Worm (Caenorhabditis elegans) whole organism, L4 larva: ENCODE data around the gene C52G5.3.
A peak's percentile ranks its signal among the peaks of the same experiment; 100 is the strongest.

Experiments used
- F26F4.8 ChIP-seq: fragments of 200-800 bp; sonication (Bioruptor generic); conservative IDR thresholded peaks from 2 replicates; pipeline ENCODE4 v1.3.6; 2022; ENCODE audit warnings: missing genetic modification characterization, missing compliant biosample characterization
- F37D6.2 ChIP-seq: sonication (generic microtip); optimal IDR thresholded peaks from 2 replicates; lab custom pipeline; 2016; ENCODE audit warnings: mild to moderate bottlenecking, missing genetic modification characterization, missing compliant biosample characterization
- F49E8.2 ChIP-seq: sonication (generic microtip); optimal IDR thresholded peaks from 2 replicates; lab custom pipeline; 2016; ENCODE audit warnings: missing compliant biosample characterization, mild to moderate bottlenecking, missing genetic modification characterization, borderline replicate concordance
- R02D3.7 ChIP-seq: fragments of 150-350 bp; sonication (generic microtip); optimal IDR thresholded peaks from 3 replicates; lab custom pipeline; 2014; ENCODE audit warnings: missing biosample characterization, missing genetic modification characterization
- T20F7.1 ChIP-seq: fragments of 200-800 bp; sonication (Bioruptor generic); optimal IDR thresholded peaks from 2 replicates; lab custom pipeline; 2018; ENCODE audit warnings: mild to moderate bottlenecking, missing genetic modification characterization, missing compliant biosample characterization
- T26A8.4 ChIP-seq: fragments of 200-800 bp; sonication (Bioruptor generic); IDR thresholded peaks from 2 replicates; pipeline ENCODE4 v1.3.6; 2022; ENCODE audit warnings: missing genetic modification characterization, missing compliant biosample characterization
- Y105C5A.15 ChIP-seq: fragments of 200-800 bp; sonication (Bioruptor generic); IDR thresholded peaks from 2 replicates; pipeline ENCODE4 v1.3.6; 2022; ENCODE audit warnings: missing genetic modification characterization, missing compliant biosample characterization
- ZK337.2 ChIP-seq: fragments of 200-800 bp; sonication (Bioruptor generic); IDR thresholded peaks from 2 replicates; pipeline ENCODE4 v1.3.6; 2022; ENCODE audit warnings: missing genetic modification reagents, missing genetic modification characterization, missing compliant biosample characterization
- aha-1 ChIP-seq: fragments of 150-350 bp; peaks from one replicate; lab custom pipeline; 2014; ENCODE audit warnings: missing biosample characterization, missing genetic modification characterization
- arid-1 ChIP-seq: fragments of 200-800 bp; sonication (Bioruptor generic); conservative IDR thresholded peaks from 2 replicates; pipeline ENCODE4 v1.3.6; 2022; ENCODE audit warnings: missing genetic modification reagents, missing genetic modification characterization, missing compliant biosample characterization
- ceh-20 ChIP-seq: fragments of 200-800 bp; sonication (Bioruptor generic); IDR thresholded peaks from 2 replicates; pipeline ENCODE4 v1.3.6; 2022; ENCODE audit warnings: missing genetic modification reagents, missing genetic modification characterization, missing compliant biosample characterization
- ceh-32 ChIP-seq: sonication (generic microtip); optimal IDR thresholded peaks from 2 replicates; lab custom pipeline; 2016; ENCODE audit warnings: mild to moderate bottlenecking, missing genetic modification characterization, missing compliant biosample characterization; ENCODE audit not compliant: poor library complexity
- cey-2 ChIP-seq: sonication (generic microtip); optimal IDR thresholded peaks from 3 replicates; lab custom pipeline; 2017; ENCODE audit warnings: missing genetic modification characterization, mild to moderate bottlenecking, missing compliant biosample characterization, antibody characterized with exemption, borderline replicate concordance; ENCODE audit not compliant: insufficient read depth
- daf-12 ChIP-seq: fragments of 150-350 bp; optimal IDR thresholded peaks from 2 replicates; lab custom pipeline; 2014; ENCODE audit warnings: missing biosample characterization, missing genetic modification reagents, missing genetic modification characterization
- daf-8 ChIP-seq: fragments of 200-800 bp; sonication (Bioruptor generic); IDR thresholded peaks from 2 replicates; pipeline ENCODE4 v1.3.6; 2022; ENCODE audit warnings: missing genetic modification characterization, missing compliant biosample characterization
- dmd-6 ChIP-seq: fragments of 200-800 bp; sonication (Bioruptor generic); IDR thresholded peaks from 2 replicates; pipeline ENCODE4 v1.3.6; 2022; ENCODE audit warnings: missing genetic modification reagents, missing genetic modification characterization, missing compliant biosample characterization
- hlh-11 ChIP-seq: fragments of 200-800 bp; sonication (Bioruptor generic); optimal IDR thresholded peaks from 2 replicates; lab custom pipeline; 2018; ENCODE audit warnings: mild to moderate bottlenecking, missing genetic modification characterization, missing compliant biosample characterization
- hlh-30 ChIP-seq: sonication (generic microtip); optimal IDR thresholded peaks from 2 replicates; lab custom pipeline; 2017; ENCODE audit warnings: antibody characterized with exemption, mild to moderate bottlenecking, missing genetic modification characterization, missing compliant biosample characterization; ENCODE audit not compliant: insufficient read depth
- hmg-1.1 ChIP-seq: fragments of 200-800 bp; sonication (Bioruptor generic); IDR thresholded peaks from 2 replicates; pipeline ENCODE4 v1.3.6; 2022; ENCODE audit warnings: missing genetic modification reagents, missing genetic modification characterization, missing compliant biosample characterization
- lin-13 ChIP-seq: fragments of 150-350 bp; optimal IDR thresholded peaks from 2 replicates; lab custom pipeline; 2014; ENCODE audit warnings: missing biosample characterization, missing genetic modification reagents, missing genetic modification characterization
- lin-15B ChIP-seq: fragments of 150-350 bp; sonication (generic microtip); optimal IDR thresholded peaks from 3 replicates; lab custom pipeline; 2014; ENCODE audit warnings: missing biosample characterization, missing genetic modification characterization
- lin-38 ChIP-seq: fragments of 200-800 bp; sonication (Bioruptor generic); IDR thresholded peaks from 2 replicates; pipeline ENCODE4 v1.3.6; 2022; ENCODE audit warnings: missing genetic modification reagents, missing genetic modification characterization, missing compliant biosample characterization
- lsy-2 ChIP-seq, 2 experiments: fragments of 150-350 bp in 1 of 2; sonication (generic microtip) in 1 of 2; optimal IDR thresholded peaks; 2 replicates each; lab custom pipeline; 2014 to 2017; ENCODE audit warnings: missing biosample characterization in 2 of 2, missing genetic modification characterization in 2 of 2
- mdl-1 ChIP-seq, 2 experiments: fragments of 150-350 bp in 1 of 2; sonication (generic microtip) in 1 of 2; optimal IDR thresholded peaks; 2 replicates each; lab custom pipeline; 2014 to 2017; ENCODE audit warnings: missing biosample characterization in 2 of 2, missing genetic modification characterization in 2 of 2
- mes-2 ChIP-seq: sonication (generic microtip); optimal IDR thresholded peaks from 2 replicates; lab custom pipeline; 2016; ENCODE audit warnings: missing genotype, mild to moderate bottlenecking, missing genetic modification characterization, missing compliant biosample characterization; ENCODE audit not compliant: poor library complexity, severe bottlenecking
- mxl-3 ChIP-seq: fragments of 200-800 bp; sonication (Bioruptor generic); optimal IDR thresholded peaks from 2 replicates; lab custom pipeline; 2018; ENCODE audit warnings: mild to moderate bottlenecking, missing genetic modification characterization, missing compliant biosample characterization
- nhr-25 ChIP-seq: sonication (generic microtip); optimal IDR thresholded peaks from 2 replicates; lab custom pipeline; 2017; ENCODE audit warnings: missing genetic modification characterization, mild to moderate bottlenecking, missing compliant biosample characterization, antibody characterized with exemption, moderate library complexity, borderline replicate concordance; ENCODE audit not compliant: insufficient read depth
- nhr-28 ChIP-seq: fragments of 150-350 bp; optimal IDR thresholded peaks from 2 replicates; lab custom pipeline; 2014; ENCODE audit warnings: missing biosample characterization, missing genetic modification characterization
- nhr-42 ChIP-seq: fragments of 200-800 bp; sonication (Bioruptor generic); IDR thresholded peaks from 2 replicates; pipeline ENCODE4 v1.3.6; 2022; ENCODE audit warnings: missing genetic modification characterization, missing compliant biosample characterization
- nhr-48 ChIP-seq: sonication (generic microtip); optimal IDR thresholded peaks from 2 replicates; lab custom pipeline; 2016; ENCODE audit warnings: mild to moderate bottlenecking, missing genetic modification characterization, missing compliant biosample characterization
- nhr-76 ChIP-seq: fragments of 150-350 bp; optimal IDR thresholded peaks from 2 replicates; lab custom pipeline; 2014; ENCODE audit warnings: missing biosample characterization, missing genetic modification characterization
- pqm-1 ChIP-seq: sonication (generic microtip); optimal IDR thresholded peaks from 2 replicates; lab custom pipeline; 2017; ENCODE audit warnings: missing biosample characterization, missing genetic modification characterization
- spr-3 ChIP-seq: fragments of 200-800 bp; sonication (Bioruptor generic); optimal IDR thresholded peaks from 2 replicates; lab custom pipeline; 2018; ENCODE audit warnings: mild to moderate bottlenecking, missing genetic modification characterization, missing compliant biosample characterization
- unc-62 ChIP-seq, 3 experiments: fragments of 150-350 bp in 1 of 3; sonication (generic microtip); optimal IDR thresholded peaks in 2 of 3; peaks in 1 of 3; 1 replicate in 1 of 3; 2 replicates in 2 of 3; lab custom pipeline; 2014 to 2017; ENCODE audit warnings: missing biosample characterization in 3 of 3, missing genetic modification characterization in 3 of 3, missing genetic modification reagents in 3 of 3, missing genotype in 1 of 3
- zag-1 ChIP-seq: fragments of 150-350 bp; optimal IDR thresholded peaks from 2 replicates; lab custom pipeline; 2014; ENCODE audit warnings: missing biosample characterization, missing genetic modification characterization
- zfp-2 ChIP-seq: sonication (generic microtip); optimal IDR thresholded peaks from 2 replicates; lab custom pipeline; 2016; ENCODE audit warnings: mild to moderate bottlenecking, missing genetic modification characterization, missing compliant biosample characterization
- ztf-11 ChIP-seq: fragments of 150-350 bp; optimal IDR thresholded peaks from 2 replicates; lab custom pipeline; 2014; ENCODE audit warnings: missing biosample characterization, missing genetic modification characterization
- ztf-7 ChIP-seq: fragments of 150-350 bp; optimal IDR thresholded peaks from 2 replicates; lab custom pipeline; 2014; ENCODE audit warnings: missing biosample characterization, missing genetic modification characterization

Gene C52G5.3

DNA sequence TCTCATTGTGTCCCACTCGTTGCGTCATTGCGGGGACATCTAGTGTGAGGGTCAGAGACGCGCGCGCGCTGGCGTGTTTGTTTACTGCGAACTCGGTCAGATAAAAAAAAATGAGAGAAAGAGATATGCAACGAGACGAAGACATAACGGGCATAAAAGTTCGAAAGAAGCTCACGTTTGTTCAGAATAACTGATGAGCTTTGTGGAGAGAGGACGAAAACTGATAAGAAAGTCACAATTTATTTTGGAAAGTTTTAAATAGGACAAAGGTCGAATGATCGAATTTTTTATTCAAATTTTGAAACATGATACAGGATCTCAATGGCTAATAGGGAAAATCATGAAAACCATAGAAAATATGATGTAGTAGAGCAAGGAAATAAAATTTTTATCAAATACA lies 7.1 kb upstream of the C52G5.3 start (continued):
- peak in 1 of 2 experiments; percentile 62 for TF ChIP-seq unc-62 (GFP tag; optimal IDR thresholded peaks at IDR 0.05 in 1 of 2; lab: Kevin White, UChicago)
- TF ChIP-seq unc-62 (tag; optimal IDR thresholded peaks at IDR 0.05; lab: Kevin White, UChicago): no peak
- no peak for TF ChIP-seq ceh-32
- no peak for TF ChIP-seq T20F7.1 (GFP tag; lab: Kevin White, UChicago)
- no peak for TF ChIP-seq daf-12 (tag; lab: Kevin White, UChicago)
- TF ChIP-seq Y105C5A.15: no peak
- no peak for TF ChIP-seq nhr-76 (tag; lab: Kevin White, UChicago)
- TF ChIP-seq lsy-2 (tag; optimal IDR thresholded peaks at IDR 0.05; lab: Kevin White, UChicago): peak in 1 of 2 experiments; percentile 23
- TF ChIP-seq F37D6.2 (tag; lab: Kevin White, UChicago): no peak
- TF ChIP-seq pqm-1 (tag; lab: Kevin White, UChicago): peak; percentile 7
- TF ChIP-seq spr-3 (GFP tag; lab: Kevin White, UChicago): no peak
- TF ChIP-seq nhr-48 (tag; lab: Kevin White, UChicago): peak; percentile 4
- TF ChIP-seq T26A8.4 (GFP tag; lab: Robert Waterston, UW): no peak
- no peak for TF ChIP-seq lin-15B (tag; lab: Kevin White, UChicago)
- no peak for TF ChIP-seq zag-1 (tag; lab: Kevin White, UChicago)
- TF ChIP-seq, all 104 proteins: peak for 11

DNA sequence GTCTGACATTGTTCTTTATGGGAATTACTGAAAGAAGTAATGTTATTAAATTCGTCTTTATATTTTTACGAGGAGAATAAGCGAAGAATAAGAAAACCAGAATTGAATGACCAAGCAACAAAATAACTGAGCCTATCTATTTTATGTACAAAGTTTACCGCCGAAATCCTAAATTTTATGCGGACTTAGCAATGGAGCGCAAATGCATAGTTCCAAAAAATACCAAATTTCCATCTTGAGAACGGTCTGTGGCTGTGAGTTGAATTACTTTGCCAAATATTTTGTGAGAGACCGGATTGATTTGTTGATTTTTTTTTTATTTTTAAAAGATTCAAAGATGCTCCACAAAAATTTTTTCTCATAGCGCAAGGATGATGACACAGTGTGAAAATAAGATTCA lies 6.6 kb upstream of the C52G5.3 start, which contains the start of gene chd-3:
Gene chd-3, minus strand, starts transcription at position 27 of the 400 bp plus-strand sequence.
- TF ChIP-seq zfp-2: no peak
- no peak for TF ChIP-seq ceh-20 (GFP tag; lab: Robert Waterston, UW)
- no peak for TF ChIP-seq nhr-42
- TF ChIP-seq ztf-11 (tag; lab: Kevin White, UChicago): no peak
- TF ChIP-seq lin-38 (GFP tag; lab: Robert Waterston, UW): peak; percentile 70

DNA sequence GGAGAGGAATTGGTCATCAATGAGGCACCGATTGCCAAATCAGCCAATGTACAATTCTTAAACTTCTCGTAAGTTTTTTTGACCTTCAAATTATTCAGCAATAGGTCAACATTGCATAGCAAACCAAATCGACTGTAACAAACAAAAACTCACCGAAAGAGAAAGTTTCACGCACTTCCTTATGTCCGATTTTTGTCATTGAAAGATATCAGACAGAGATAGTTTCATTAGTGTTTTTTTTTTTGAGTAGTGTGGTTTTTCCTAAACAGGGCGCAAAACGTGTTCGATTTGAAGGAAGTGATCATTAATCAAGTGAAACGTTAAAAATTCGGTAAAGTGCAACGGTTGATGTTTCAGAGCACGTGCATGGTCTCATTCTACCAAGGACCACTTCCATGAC lies 1.8 kb downstream of the C52G5.3 start:
- TF ChIP-seq arid-1 (GFP tag; lab: Robert Waterston, UW): no peak
- peak; percentile 77 for TF ChIP-seq nhr-48 (tag; lab: Kevin White, UChicago)
- TF ChIP-seq zfp-2: no peak
- TF ChIP-seq mxl-3 (GFP tag; lab: Kevin White, UChicago): peak; percentile 58
- TF ChIP-seq nhr-28 (tag; lab: Kevin White, UChicago): peak; percentile 6
- peak in 1 of 2 experiments; percentile 5 for TF ChIP-seq lsy-2 (tag; optimal IDR thresholded peaks at IDR 0.05; lab: Kevin White, UChicago)
- no peak for TF ChIP-seq hmg-1.1 (GFP tag; lab: Robert Waterston, UW)
- peak; percentile 76 for TF ChIP-seq nhr-25
- peak; percentile 21 for TF ChIP-seq aha-1 (tag; lab: Kevin White, UChicago)
- no peak for TF ChIP-seq F26F4.8 (GFP tag; lab: Robert Waterston, UW)
- no peak for TF ChIP-seq ztf-7
- peak; percentile 37 for TF ChIP-seq cey-2 (tag; lab: Kevin White, UChicago)
- TF ChIP-seq ceh-20 (GFP tag; lab: Robert Waterston, UW): no peak
- TF ChIP-seq hlh-30: no peak
- TF ChIP-seq lin-13: no peak
- TF ChIP-seq dmd-6 (GFP tag; lab: Robert Waterston, UW): peak; percentile 25; the same call in 1 of the 2 replicates
- no peak for TF ChIP-seq daf-8 (GFP tag; lab: Robert Waterston, UW)
- TF ChIP-seq R02D3.7 (tag; lab: Kevin White, UChicago): no peak
- peak in 1 of 2 experiments; percentile 76 for TF ChIP-seq mdl-1 (tag; optimal IDR thresholded peaks at IDR 0.05; lab: Kevin White, UChicago)
- peak; percentile 47 for TF ChIP-seq hlh-11 (tag; lab: Kevin White, UChicago)
- TF ChIP-seq F49E8.2 (tag; lab: Kevin White, UChicago): no peak
- TF ChIP-seq mes-2 (tag; lab: Kevin White, UChicago): peak; percentile 2
- TF ChIP-seq lin-38 (GFP tag; lab: Robert Waterston, UW): no peak
- TF ChIP-seq ZK337.2 (GFP tag; lab: Robert Waterston, UW): no peak
